Fruit fly (Drosophila melanogaster) whole organism, wandering third instar larva: Measurements from ENCODE around the gene wge.

Experiments used
- CG32264 ChIP-seq: fragments of 200-800 bp; sonication (Bioruptor generic); optimal IDR thresholded peaks from 2 replicates; lab custom pipeline; 2016; ENCODE audit warnings: missing biosample characterization, missing genetic modification characterization
- CG9705 ChIP-seq: fragments of 200-800 bp; sonication (Bioruptor generic); optimal IDR thresholded peaks from 2 replicates; lab custom pipeline; 2018; ENCODE audit warnings: missing biosample characterization, mild to moderate bottlenecking, missing genetic modification characterization
- Dif ChIP-seq: fragments of 200-275, 200-300 bp; sonication (Bioruptor generic); optimal IDR thresholded peaks from 2 replicates; lab custom pipeline; 2018; ENCODE audit warnings: missing biosample characterization, missing genetic modification characterization; ENCODE audit not compliant: partially characterized antibody
- GATAd ChIP-seq: sonication (Bioruptor generic); optimal IDR thresholded peaks from 2 replicates; lab custom pipeline; 2016; ENCODE audit warnings: missing biosample characterization, missing genetic modification characterization
- HLH106 ChIP-seq: fragments of 200-800 bp; optimal IDR thresholded peaks from 3 replicates; lab custom pipeline; 2019; ENCODE audit warnings: missing biosample characterization, mild to moderate bottlenecking, missing genetic modification characterization, moderate library complexity
- Hnf4 ChIP-seq: fragments of 200-800 bp; sonication (Bioruptor generic); optimal IDR thresholded peaks from 2 replicates; lab custom pipeline; 2016; ENCODE audit warnings: missing biosample characterization, mild to moderate bottlenecking, missing genetic modification characterization
- Hr83 ChIP-seq: fragments of 200-300 bp; sonication (Bioruptor generic); optimal IDR thresholded peaks from 2 replicates; lab custom pipeline; 2016; ENCODE audit warnings: missing biosample characterization, mild to moderate bottlenecking, missing genetic modification characterization, moderate library complexity; ENCODE audit not compliant: poor library complexity, severe bottlenecking
- Jra ChIP-seq: sonication (Bioruptor generic); optimal IDR thresholded peaks from 2 replicates; lab custom pipeline; 2016; ENCODE audit warnings: missing biosample characterization, missing genetic modification characterization
- Mio ChIP-seq: sonication (Bioruptor generic); optimal IDR thresholded peaks from 2 replicates; lab custom pipeline; 2016; ENCODE audit warnings: missing biosample characterization, missing genetic modification characterization
- Myc ChIP-seq: fragments of >200 bp; optimal IDR thresholded peaks from 2 replicates; lab custom pipeline; 2017
- N ChIP-seq: fragments of >200 bp; optimal IDR thresholded peaks from 2 replicates; lab custom pipeline; 2018; ENCODE audit warnings: missing biosample characterization, missing external identifiers, missing genetic modification characterization
- OdsH ChIP-seq: fragments of 200-800 bp; sonication (Bioruptor generic); optimal IDR thresholded peaks from 2 replicates; lab custom pipeline; 2016; ENCODE audit warnings: missing biosample characterization, mild to moderate bottlenecking, missing genetic modification characterization
- Rel ChIP-seq, 2 experiments: fragments of 200-800 bp; sonication (Bioruptor generic) in 1 of 2; optimal IDR thresholded peaks; 2 replicates in 1 of 2; 3 replicates in 1 of 2; lab custom pipeline; 2016 to 2019; ENCODE audit warnings: mild to moderate bottlenecking in 2 of 2, missing biosample characterization in 2 of 2, missing genetic modification characterization in 2 of 2, moderate library complexity in 1 of 2
- Sp1 ChIP-seq: fragments of 200-800 bp; sonication (Bioruptor generic); optimal IDR thresholded peaks from 3 replicates; lab custom pipeline; 2019; ENCODE audit warnings: missing biosample characterization, mild to moderate bottlenecking, missing genetic modification characterization, moderate library complexity
- Vsx2 ChIP-seq: fragments of 200-300, 225-300 bp; sonication (Bioruptor generic); optimal IDR thresholded peaks from 2 replicates; lab custom pipeline; 2018; ENCODE audit warnings: missing biosample characterization, missing genetic modification characterization; ENCODE audit not compliant: partially characterized antibody
- br ChIP-seq: fragments of 200-800 bp; sonication (Bioruptor generic); optimal IDR thresholded peaks from 2 replicates; lab custom pipeline; 2016; ENCODE audit warnings: missing biosample characterization, missing genetic modification characterization
- brk ChIP-seq: fragments of 200-800 bp; sonication (Bioruptor generic); optimal IDR thresholded peaks from 2 replicates; lab custom pipeline; 2016; ENCODE audit warnings: missing biosample characterization, mild to moderate bottlenecking, missing genetic modification characterization
- dl ChIP-seq, 2 experiments: fragments of 175-275, 200-275 bp in 1 of 2; fragments of 200-275 bp in 1 of 2; sonication (Bioruptor generic); optimal IDR thresholded peaks; lab custom pipeline; 2018; ENCODE audit warnings: mild to moderate bottlenecking in 2 of 2, missing biosample characterization in 2 of 2, missing genetic modification characterization in 2 of 2, moderate library complexity in 2 of 2; ENCODE audit not compliant: partially characterized antibody in 2 of 2, insufficient read depth in 1 of 2
- dmrt93B ChIP-seq: fragments of 200-800 bp; sonication (Bioruptor generic); optimal IDR thresholded peaks from 2 replicates; lab custom pipeline; 2018; ENCODE audit warnings: missing biosample characterization, mild to moderate bottlenecking, missing genetic modification characterization
- ey ChIP-seq: fragments of 200-800 bp; sonication (Bioruptor generic); optimal IDR thresholded peaks from 2 replicates; lab custom pipeline; 2016; ENCODE audit warnings: missing biosample characterization, missing genetic modification characterization
- foxo ChIP-seq, 2 experiments: fragments of 200-800 bp; sonication (Bioruptor generic); optimal IDR thresholded peaks; 2 replicates in 1 of 2; 3 replicates in 1 of 2; lab custom pipeline; 2016 to 2017; ENCODE audit warnings: missing biosample characterization in 2 of 2, missing genetic modification characterization in 2 of 2
- fru ChIP-seq: fragments of 200-800 bp; sonication (Bioruptor generic); optimal IDR thresholded peaks from 3 replicates; lab custom pipeline; 2016; ENCODE audit warnings: missing biosample characterization, mild to moderate bottlenecking, missing genetic modification characterization
- h ChIP-seq: fragments of 200-800 bp; sonication (Bioruptor generic); optimal IDR thresholded peaks from 3 replicates; lab custom pipeline; 2016; ENCODE audit warnings: missing biosample characterization, mild to moderate bottlenecking, missing genetic modification characterization
- jim ChIP-seq: fragments of 175-275, 200-325 bp; sonication (Bioruptor generic); optimal IDR thresholded peaks from 2 replicates; lab custom pipeline; 2016; ENCODE audit warnings: missing biosample characterization, mild to moderate bottlenecking, missing genetic modification characterization
- lola ChIP-seq: fragments of >200 bp; optimal IDR thresholded peaks from 2 replicates; lab custom pipeline; 2017; ENCODE audit warnings: missing biosample characterization, missing genetic modification characterization
- pan ChIP-seq: fragments of >200 bp; optimal IDR thresholded peaks from 2 replicates; lab custom pipeline; 2017
- psq ChIP-seq: fragments of 200-800 bp; sonication (Bioruptor generic); optimal IDR thresholded peaks from 3 replicates; lab custom pipeline; 2017; ENCODE audit warnings: missing biosample characterization, mild to moderate bottlenecking, missing genetic modification characterization, moderate library complexity
- rgr ChIP-seq: fragments of 200-800 bp; sonication (Bioruptor generic); optimal IDR thresholded peaks from 3 replicates; lab custom pipeline; 2016; ENCODE audit warnings: missing biosample characterization, mild to moderate bottlenecking, missing genetic modification characterization
- sage ChIP-seq: fragments of 200-800 bp; sonication (Bioruptor generic); optimal IDR thresholded peaks from 2 replicates; lab custom pipeline; 2016; ENCODE audit warnings: missing biosample characterization, mild to moderate bottlenecking, missing genetic modification characterization
- sv ChIP-seq: fragments of 200-800 bp; sonication (Bioruptor generic); optimal IDR thresholded peaks from 3 replicates; lab custom pipeline; 2016; ENCODE audit warnings: missing biosample characterization, missing genetic modification characterization
- tai ChIP-seq: sonication (Bioruptor generic); optimal IDR thresholded peaks from 2 replicates; lab custom pipeline; 2016; ENCODE audit warnings: missing biosample characterization, missing genetic modification characterization
- usp ChIP-seq: fragments of >200 bp; optimal IDR thresholded peaks from 2 replicates; lab custom pipeline; 2017; ENCODE audit warnings: missing biosample characterization, missing genetic modification characterization
- woc ChIP-seq: sonication (Bioruptor generic); optimal IDR thresholded peaks from 2 replicates; lab custom pipeline; 2016; ENCODE audit warnings: missing biosample characterization, mild to moderate bottlenecking, missing genetic modification characterization

The wge gene

dm6 chr3R:22675447-22675846, 45.5 kb downstream of the wge start:
- no peak for TF ChIP-seq Jra (GFP tag; lab: Kevin White, UChicago)
- TF ChIP-seq GATAd (GFP tag; lab: Kevin White, UChicago) = no peak
- no peak for TF ChIP-seq br
- no peak for TF ChIP-seq Rel (GFP tag; optimal IDR thresholded peaks at IDR 0.05; lab: Kevin White, UChicago)
- TF ChIP-seq Rel (tag; optimal IDR thresholded peaks at IDR 0.05; lab: Kevin White, UChicago) = no peak
- no peak for TF ChIP-seq lola (GFP tag; lab: Kevin White, UChicago)
- no peak for TF ChIP-seq Hnf4
- TF ChIP-seq HLH106 = no peak
- TF ChIP-seq Mio (GFP tag; lab: Kevin White, UChicago) = no peak
- TF ChIP-seq N (GFP tag; lab: Kevin White, UChicago) = no peak
- no peak for TF ChIP-seq Vsx2 (GFP tag; lab: Kevin White, UChicago)
- no peak for TF ChIP-seq Hr83 (GFP tag; lab: Kevin White, UChicago)
- TF ChIP-seq Dif (GFP tag; lab: Kevin White, UChicago) = no peak
- TF ChIP-seq Myc (lab: Kevin White, UChicago) = no peak
- no peak for TF ChIP-seq rgr

dm6 chr3R:22673528-22673959, 47.4 kb downstream of the wge start:
- no peak for TF ChIP-seq Jra (GFP tag; lab: Kevin White, UChicago)
- no peak for TF ChIP-seq GATAd (GFP tag; lab: Kevin White, UChicago)
- no peak for TF ChIP-seq Vsx2 (GFP tag; lab: Kevin White, UChicago)
- peak; percentile 37 for TF ChIP-seq CG9705 (GFP tag; lab: Kevin White, UChicago)
- TF ChIP-seq Hr83 (GFP tag; lab: Kevin White, UChicago) = no peak
- peak; percentile 82 for TF ChIP-seq br
- no peak for TF ChIP-seq sage
- TF ChIP-seq CG32264 (GFP tag; lab: Kevin White, UChicago) = peak; percentile 7
- peak; percentile 60 for TF ChIP-seq psq (GFP tag; lab: Kevin White, UChicago)
- peak; percentile 70 for TF ChIP-seq OdsH (GFP tag; lab: Kevin White, UChicago)
- no peak for TF ChIP-seq Hnf4
- peak; percentile 56 for TF ChIP-seq rgr
- TF ChIP-seq Sp1 (GFP tag; lab: Kevin White, UChicago) = peak; percentile 74
- TF ChIP-seq fru = peak; percentile 83
- no peak for TF ChIP-seq pan (lab: Kevin White, UChicago)
- TF ChIP-seq jim (GFP tag; lab: Kevin White, UChicago) = no peak
- TF ChIP-seq dl (GFP tag; optimal IDR thresholded peaks at IDR 0.05; lab: Kevin White, UChicago; ENCODE audit: insufficient read depth in 1 of 2, partially characterized antibody in 2 of 2) = no peak
- TF ChIP-seq h (GFP tag; lab: Kevin White, UChicago) = peak; percentile 78
- TF ChIP-seq usp = no peak
- TF ChIP-seq sv (GFP tag; lab: Kevin White, UChicago) = peak; percentile 42
- TF ChIP-seq brk = no peak
- no peak for TF ChIP-seq tai (GFP tag; lab: Kevin White, UChicago)
- TF ChIP-seq woc (GFP tag; lab: Kevin White, UChicago) = peak; percentile 80
- peak; percentile 56 for TF ChIP-seq dmrt93B
- peak; percentile 73 for TF ChIP-seq HLH106
- peak; percentile 67 for TF ChIP-seq ey (GFP tag; lab: Kevin White, UChicago)
- peak in 1 of 2 experiments; percentile 80 for TF ChIP-seq foxo (GFP tag; optimal IDR thresholded peaks at IDR 0.05; lab: Kevin White, UChicago)
- no peak for TF ChIP-seq N (GFP tag; lab: Kevin White, UChicago)

- TF ChIP-seq dl (GFP tag; optimal IDR thresholded peaks at IDR 0.05; lab: Kevin White, UChicago; ENCODE audit: insufficient read depth in 1 of 2, partially characterized antibody in 2 of 2) (no peak), sv (GFP tag; lab: Kevin White, UChicago) (no peak), N (GFP tag; lab: Kevin White, UChicago) (no peak), Myc (lab: Kevin White, UChicago) (no peak), usp (no peak), GATAd (GFP tag; lab: Kevin White, UChicago) (no peak), Rel (GFP tag; optimal IDR thresholded peaks at IDR 0.05; lab: Kevin White, UChicago) (no peak), Rel (tag; optimal IDR thresholded peaks at IDR 0.05; lab: Kevin White, UChicago) (no peak), woc (GFP tag; lab: Kevin White, UChicago) (no peak), pan (lab: Kevin White, UChicago) (no peak), Vsx2 (GFP tag; lab: Kevin White, UChicago) (no peak)
These were observed 48.1 kb downstream of the wge start for dm6 chr3R:22672695-22673346.
